Fruit fly (Drosophila melanogaster) whole organism, embryonic: Measurements from ENCODE around the gene tutl.

ENCODE experiments used
- Adf1 ChIP-seq: fragments of 200-800 bp; sonication (Bioruptor generic); IDR thresholded peaks from 2 replicates; pipeline ENCODE4 v1.3.6; 2022; ENCODE audit warnings: missing biosample characterization, missing genetic modification characterization
- Antp ChIP-seq: fragments of 200-800 bp; sonication (Bioruptor generic); optimal IDR thresholded peaks from 3 replicates; lab custom pipeline; 2016; ENCODE audit warnings: missing biosample characterization, missing genetic modification characterization
- Blimp-1 ChIP-seq: fragments of 200-800 bp; sonication (Bioruptor generic); optimal IDR thresholded peaks from 3 replicates; lab custom pipeline; 2018; ENCODE audit warnings: missing biosample characterization, missing genetic modification characterization, mild to moderate bottlenecking, moderate library complexity, missing genetic modification reagents
- BtbVII ChIP-seq: fragments of 200-800 bp; sonication (Bioruptor generic); optimal IDR thresholded peaks from 3 replicates; lab custom pipeline; 2017; ENCODE audit warnings: missing biosample characterization, mild to moderate bottlenecking, missing genetic modification characterization
- CG10267 ChIP-seq: fragments of 200-800 bp; sonication (Bioruptor generic); optimal IDR thresholded peaks from 2 replicates; lab custom pipeline; 2018; ENCODE audit warnings: missing biosample characterization, mild to moderate bottlenecking, missing genetic modification characterization, moderate library complexity
- CG10979 ChIP-seq: fragments of 200-800 bp; sonication (Bioruptor generic); optimal IDR thresholded peaks from 2 replicates; lab custom pipeline; 2018; ENCODE audit warnings: missing biosample characterization, mild to moderate bottlenecking, missing genetic modification characterization, moderate library complexity
- CG12391 ChIP-seq: fragments of 200-800 bp; sonication (Bioruptor generic); optimal IDR thresholded peaks from 3 replicates; lab custom pipeline; 2018; ENCODE audit warnings: missing biosample characterization, mild to moderate bottlenecking, missing genetic modification characterization, moderate library complexity
- CG14710 ChIP-seq: fragments of 200-800 bp; sonication (Bioruptor generic); optimal IDR thresholded peaks from 3 replicates; lab custom pipeline; 2019; ENCODE audit warnings: missing biosample characterization, mild to moderate bottlenecking, missing genetic modification characterization, moderate library complexity
- CG1603 ChIP-seq: fragments of 200-800 bp; sonication (Bioruptor generic); optimal IDR thresholded peaks from 2 replicates; lab custom pipeline; 2019; ENCODE audit warnings: missing biosample characterization, mild to moderate bottlenecking, missing genetic modification characterization, moderate library complexity
- CG17385 ChIP-seq: fragments of 200-800 bp; sonication (Bioruptor generic); optimal IDR thresholded peaks from 3 replicates; lab custom pipeline; 2018; ENCODE audit warnings: missing biosample characterization, mild to moderate bottlenecking, missing genetic modification characterization
- CG17568 ChIP-seq: fragments of 200-800 bp; sonication (Bioruptor generic); optimal IDR thresholded peaks from 2 replicates; lab custom pipeline; 2018; ENCODE audit warnings: missing biosample characterization, mild to moderate bottlenecking, missing genetic modification characterization, moderate library complexity
- CG2202 ChIP-seq: fragments of 200-800 bp; sonication (Bioruptor generic); optimal IDR thresholded peaks from 2 replicates; lab custom pipeline; 2018; ENCODE audit warnings: missing biosample characterization, mild to moderate bottlenecking, missing genetic modification characterization
- CG2678 ChIP-seq: fragments of 200-800 bp; sonication (Bioruptor generic); optimal IDR thresholded peaks from 3 replicates; lab custom pipeline; 2019; ENCODE audit warnings: missing biosample characterization, mild to moderate bottlenecking, missing genetic modification characterization, moderate library complexity
- CG2712 ChIP-seq: fragments of 200-800 bp; optimal IDR thresholded peaks from 3 replicates; lab custom pipeline; 2019; ENCODE audit warnings: missing biosample characterization, mild to moderate bottlenecking, missing genetic modification characterization, moderate library complexity
- CG31441 ChIP-seq: fragments of 200-800 bp; sonication (Bioruptor generic); IDR thresholded peaks from 2 replicates; pipeline ENCODE4 v1.3.6; 2022; ENCODE audit warnings: missing biosample characterization, missing genetic modification characterization
- CG32772 ChIP-seq: fragments of 200-800 bp; sonication (Bioruptor generic); IDR thresholded peaks from 2 replicates; pipeline ENCODE4 v1.3.6; 2022; ENCODE audit warnings: missing biosample characterization, missing genetic modification characterization
- CG33213 ChIP-seq: fragments of 200-800 bp; sonication (Bioruptor generic); optimal IDR thresholded peaks from 3 replicates; lab custom pipeline; 2016; ENCODE audit warnings: missing biosample characterization, missing genetic modification characterization
- CG3847 ChIP-seq: fragments of 200-800 bp; sonication (Bioruptor generic); IDR thresholded peaks from 2 replicates; pipeline ENCODE4 v1.3.6; 2022; ENCODE audit warnings: missing biosample characterization, missing genetic modification characterization
- CG3995 ChIP-seq: fragments of 200-800 bp; sonication (Bioruptor generic); optimal IDR thresholded peaks from 3 replicates; lab custom pipeline; 2016; ENCODE audit warnings: missing biosample characterization, missing genetic modification characterization
- CG4617 ChIP-seq: fragments of 200-800 bp; sonication (Bioruptor generic); optimal IDR thresholded peaks from 3 replicates; lab custom pipeline; 2016; ENCODE audit warnings: missing biosample characterization, missing genetic modification characterization, borderline replicate concordance
- CG7786 ChIP-seq: fragments of 200-800 bp; sonication (Bioruptor generic); optimal IDR thresholded peaks from 2 replicates; lab custom pipeline; 2016; ENCODE audit warnings: missing biosample characterization, missing genetic modification characterization
- D19B ChIP-seq: fragments of 200-800 bp; sonication (Bioruptor generic); optimal IDR thresholded peaks from 2 replicates; lab custom pipeline; 2017; ENCODE audit warnings: missing biosample characterization, mild to moderate bottlenecking, missing genetic modification characterization
- H15 ChIP-seq: fragments of 200-800 bp; sonication (Bioruptor generic); IDR thresholded peaks from 3 replicates; pipeline ENCODE4 v1.3.6; 2022; ENCODE audit warnings: missing biosample characterization, missing genetic modification characterization
- HLH3B ChIP-seq: fragments of 200-800 bp; sonication (Bioruptor generic); IDR thresholded peaks from 2 replicates; pipeline ENCODE4 v1.3.6; 2022; ENCODE audit warnings: missing biosample characterization, missing genetic modification characterization
- HLH4C ChIP-seq: fragments of 200-800 bp; sonication (Bioruptor generic); IDR thresholded peaks from 3 replicates; pipeline ENCODE4 v1.3.6; 2022; ENCODE audit warnings: missing biosample characterization, missing genetic modification characterization; ENCODE audit not compliant: partially characterized antibody
- HmgZ ChIP-seq: fragments of 200-800 bp; sonication (Bioruptor generic); optimal IDR thresholded peaks from 2 replicates; lab custom pipeline; 2018; ENCODE audit warnings: missing biosample characterization, mild to moderate bottlenecking, missing genetic modification characterization
- Lim3 ChIP-seq: fragments of 200-800 bp; sonication (Bioruptor generic); IDR thresholded peaks from 2 replicates; pipeline ENCODE4 v1.3.6; 2022; ENCODE audit warnings: missing biosample characterization, missing genetic modification characterization
- MTF-1 ChIP-seq: fragments of 200-800 bp; sonication (Bioruptor generic); optimal IDR thresholded peaks from 2 replicates; lab custom pipeline; 2018; ENCODE audit warnings: missing biosample characterization, mild to moderate bottlenecking, missing genetic modification characterization, borderline replicate concordance
- Neu2 ChIP-seq: fragments of 200-800 bp; sonication (Bioruptor generic); optimal IDR thresholded peaks from 3 replicates; lab custom pipeline; 2016; ENCODE audit warnings: missing biosample characterization, missing genetic modification characterization, borderline replicate concordance
- PHDP ChIP-seq: fragments of 200-800 bp; sonication (Bioruptor generic); optimal IDR thresholded peaks from 3 replicates; lab custom pipeline; 2018; ENCODE audit warnings: missing biosample characterization, mild to moderate bottlenecking, missing genetic modification characterization, moderate library complexity
- Six4 ChIP-seq: fragments of 200-800 bp; sonication (Bioruptor generic); optimal IDR thresholded peaks from 2 replicates; lab custom pipeline; 2016; ENCODE audit warnings: missing biosample characterization, missing genetic modification characterization
- TFAM ChIP-seq: fragments of 200-800 bp; sonication (Bioruptor generic); optimal IDR thresholded peaks from 2 replicates; lab custom pipeline; 2017; ENCODE audit warnings: missing biosample characterization, missing genetic modification characterization, inconsistent platforms
- Xrp1 ChIP-seq: fragments of 200-800 bp; sonication (Bioruptor generic); IDR thresholded peaks from 2 replicates; pipeline ENCODE4 v1.3.6; 2022; ENCODE audit warnings: missing biosample characterization, missing genetic modification characterization
- YL-1 ChIP-seq: fragments of 200-800 bp; sonication (Bioruptor generic); optimal IDR thresholded peaks from 3 replicates; lab custom pipeline; 2017; ENCODE audit warnings: missing biosample characterization, mild to moderate bottlenecking, missing genetic modification characterization
- bcd ChIP-seq: fragments of 200-800 bp; sonication (Bioruptor generic); optimal IDR thresholded peaks from 2 replicates; lab custom pipeline; 2017; ENCODE audit warnings: missing biosample characterization, mild to moderate bottlenecking, missing genetic modification characterization
- chif ChIP-seq, 2 experiments: fragments of 200-800 bp; sonication (Bioruptor generic); optimal IDR thresholded peaks; 3 replicates each; lab custom pipeline; 2016; ENCODE audit warnings: missing biosample characterization in 2 of 2, missing genetic modification characterization in 2 of 2
- dmrt11E ChIP-seq: fragments of 200-800 bp; sonication (Bioruptor generic); optimal IDR thresholded peaks from 3 replicates; lab custom pipeline; 2018; ENCODE audit warnings: missing biosample characterization, mild to moderate bottlenecking, missing genetic modification characterization, moderate library complexity
- dmrt99B ChIP-seq: fragments of 200-800 bp; sonication (Bioruptor generic); optimal IDR thresholded peaks from 2 replicates; lab custom pipeline; 2018; ENCODE audit warnings: missing biosample characterization, mild to moderate bottlenecking, missing genetic modification characterization, moderate library complexity
- en ChIP-seq: fragments of 200-800 bp; sonication (Bioruptor generic); optimal IDR thresholded peaks from 2 replicates; lab custom pipeline; 2016; ENCODE audit warnings: missing biosample characterization, missing genetic modification characterization
- esg ChIP-seq: fragments of 200-800 bp; sonication (Bioruptor generic); conservative IDR thresholded peaks from 2 replicates; pipeline ENCODE4 v1.3.6; 2022; ENCODE audit warnings: missing biosample characterization, missing genetic modification characterization
- grau ChIP-seq: fragments of 200-800 bp; optimal IDR thresholded peaks from 3 replicates; lab custom pipeline; 2019; ENCODE audit warnings: missing biosample characterization, mild to moderate bottlenecking, missing genetic modification characterization, moderate library complexity
- gsb-n ChIP-seq: fragments of 200-800 bp; sonication (Bioruptor generic); optimal IDR thresholded peaks from 3 replicates; lab custom pipeline; 2018; ENCODE audit warnings: missing biosample characterization, mild to moderate bottlenecking, missing genetic modification characterization
- lola ChIP-seq, 3 experiments: fragments of >200 bp in 2 of 3; fragments of 200-800 bp in 1 of 3; sonication (Bioruptor generic) in 1 of 3; optimal IDR thresholded peaks; 2 replicates each; lab custom pipeline; 2017 to 2019; ENCODE audit warnings: missing biosample characterization in 3 of 3, missing genetic modification characterization in 3 of 3, mild to moderate bottlenecking in 1 of 3, moderate library complexity in 1 of 3
- mld ChIP-seq: fragments of 200-800 bp; sonication (Bioruptor generic); IDR thresholded peaks from 3 replicates; pipeline ENCODE4 v1.3.6; 2022; ENCODE audit warnings: missing biosample characterization, missing genetic modification characterization; ENCODE audit not compliant: partially characterized antibody
- nmo ChIP-seq: fragments of 200-800 bp; sonication (Bioruptor generic); optimal IDR thresholded peaks from 2 replicates; lab custom pipeline; 2018; ENCODE audit warnings: missing biosample characterization, mild to moderate bottlenecking, missing genetic modification characterization, moderate library complexity
- nom ChIP-seq: fragments of 200-800 bp; sonication (Bioruptor generic); optimal IDR thresholded peaks from 2 replicates; lab custom pipeline; 2017; ENCODE audit warnings: missing biosample characterization, missing genetic modification characterization, mild to moderate bottlenecking, moderate library complexity, missing genetic modification reagents
- phol ChIP-seq: fragments of 200-800 bp; sonication (Bioruptor generic); optimal IDR thresholded peaks from 3 replicates; lab custom pipeline; 2018; ENCODE audit warnings: missing biosample characterization, mild to moderate bottlenecking, missing genetic modification characterization, moderate library complexity
- vvl ChIP-seq: fragments of 200-800 bp; sonication (Bioruptor generic); IDR thresholded peaks from 2 replicates; pipeline ENCODE4 v1.3.6; 2022; ENCODE audit warnings: missing biosample characterization, missing genetic modification characterization
- zf30C ChIP-seq: fragments of 200-800 bp; sonication (Bioruptor generic); optimal IDR thresholded peaks from 3 replicates; lab custom pipeline; 2018; ENCODE audit warnings: missing biosample characterization, mild to moderate bottlenecking, missing genetic modification characterization

The tutl gene

dm6 chr2L:4287076-4287475 lies 4.1 kb downstream of the tutl start (continued):
- TF ChIP-seq Blimp-1 (peak; percentile 8), Antp (GFP tag; lab: Kevin White, UChicago) (peak; percentile 3), gsb-n (tag; lab: Kevin White, UChicago) (peak; percentile 5), CG3995 (GFP tag; lab: Kevin White, UChicago) (no peak), CG10979 (peak; percentile 53), CG17568 (GFP tag; lab: Kevin White, UChicago) (no peak), HLH4C (GFP tag; lab: Robert Waterston, UW) (no peak), CG2202 (tag; lab: Kevin White, UChicago) (no peak), CG31441 (GFP tag; lab: Robert Waterston, UW) (0 out of 2 replicates have a peak, but pooled peaks have one; percentile 21), CG32772 (GFP tag; lab: Robert Waterston, UW) (peak; percentile 37; the same call in 1 of the 2 replicates), CG33213 (GFP tag; lab: Kevin White, UChicago) (no peak), H15 (GFP tag; lab: Robert Waterston, UW) (0 out of 3 replicates have a peak, but pooled peaks have one; percentile 37), chif (GFP tag; optimal IDR thresholded peaks at IDR 0.05; lab: Kevin White, UChicago) (peak in 1 of 2 experiments; percentile 30), CG2712 (peak; percentile 45), dmrt11E (peak; percentile 50), nmo (peak; percentile 12), Neu2 (GFP tag; lab: Kevin White, UChicago) (peak; percentile 24), CG10267 (tag; lab: Kevin White, UChicago) (peak; percentile 24), zf30C (GFP tag; lab: Kevin White, UChicago) (peak; percentile 84), CG1603 (peak; percentile 43), nom (GFP tag; lab: Kevin White, UChicago) (peak; percentile 69), CG4617 (no peak), CG12391 (tag; lab: Kevin White, UChicago) (peak; percentile 6), vvl (GFP tag; lab: Robert Waterston, UW) (peak; percentile 38; the same call in 1 of the 2 replicates), Xrp1 (GFP tag; lab: Robert Waterston, UW) (peak; percentile 52; the same call in 1 of the 2 replicates), phol (peak; percentile 28), CG14710 (peak; percentile 9)
- TF ChIP-seq, all 482 proteins: peak for 39

- no peak for TF ChIP-seq Lim3 (GFP tag; lab: Robert Waterston, UW)
- no peak for TF ChIP-seq en (GFP tag; lab: Kevin White, UChicago)
- TF ChIP-seq PHDP (tag; lab: Kevin White, UChicago): no peak
- peak; percentile 14 for TF ChIP-seq CG17385 (GFP tag; lab: Kevin White, UChicago)
- peak; percentile 4 for TF ChIP-seq HmgZ (tag; lab: Kevin White, UChicago)
- no peak for TF ChIP-seq nom (GFP tag; lab: Kevin White, UChicago)
- TF ChIP-seq esg (GFP tag; lab: Robert Waterston, UW): no peak
- TF ChIP-seq dmrt99B (tag; lab: Kevin White, UChicago): peak; percentile 43
- 0 out of 2 replicates have a peak, but pooled peaks have one; percentile 14 for TF ChIP-seq CG3847
- no peak for TF ChIP-seq CG7786 (GFP tag; lab: Kevin White, UChicago)
- TF ChIP-seq BtbVII: peak; percentile 1
- no peak for TF ChIP-seq MTF-1 (GFP tag; lab: Kevin White, UChicago)
- no peak for TF ChIP-seq Adf1
- TF ChIP-seq lola (GFP tag; optimal IDR thresholded peaks at IDR 0.05; lab: Kevin White, UChicago): no peak
- TF ChIP-seq TFAM: no peak
- no peak for TF ChIP-seq HLH4C (GFP tag; lab: Robert Waterston, UW)
- peak; percentile 62 for TF ChIP-seq HLH3B
- peak; percentile 28 for TF ChIP-seq grau (tag; lab: Kevin White, UChicago)
- TF ChIP-seq Six4 (GFP tag; lab: Kevin White, UChicago): peak; percentile 1
- no peak for TF ChIP-seq YL-1 (GFP tag; lab: Kevin White, UChicago)
- TF ChIP-seq D19B (GFP tag; lab: Kevin White, UChicago): no peak
- TF ChIP-seq bcd (GFP tag; lab: Kevin White, UChicago): peak; percentile 40
- TF ChIP-seq CG2678 (tag; lab: Kevin White, UChicago): peak; percentile 57
- no peak for TF ChIP-seq mld
- peak; percentile 42 for TF ChIP-seq dmrt11E
Measured at dm6 chr2L:4292560-4292959, 9.6 kb downstream of the tutl start.
